Worm (Caenorhabditis elegans) whole organism, mixed stage, embryonic: ENCODE measurements around the gene arle-14.
A peak's percentile ranks its signal among the peaks of the same experiment; 100 is the strongest.

ENCODE experiments used
- M03D4.4 ChIP-seq: sonication (generic microtip); optimal IDR thresholded peaks from 2 replicates; lab custom pipeline; 2017; ENCODE audit warnings: mild to moderate bottlenecking, missing genetic modification characterization, missing compliant biosample characterization
- bed-3 ChIP-seq: fragments of 200-800 bp; sonication (Bioruptor generic); optimal IDR thresholded peaks from 3 replicates; lab custom pipeline; 2018; ENCODE audit warnings: mild to moderate bottlenecking, missing genetic modification characterization, moderate library complexity, missing compliant biosample characterization
- blmp-1 ChIP-seq: fragments of 150-350 bp; optimal IDR thresholded peaks from 2 replicates; lab custom pipeline; 2014; ENCODE audit warnings: missing biosample characterization, missing genetic modification characterization
- ceh-39 ChIP-seq: fragments of 150-350 bp; optimal IDR thresholded peaks from 2 replicates; lab custom pipeline; 2014; ENCODE audit warnings: missing biosample characterization, missing genetic modification characterization
- ceh-43 ChIP-seq: fragments of 200-800 bp; sonication (Bioruptor generic); optimal IDR thresholded peaks from 2 replicates; lab custom pipeline; 2018; ENCODE audit warnings: mild to moderate bottlenecking, missing genetic modification characterization, moderate library complexity, missing compliant biosample characterization
- ces-1 ChIP-seq: fragments of 150-350 bp; optimal IDR thresholded peaks from 2 replicates; lab custom pipeline; 2014; ENCODE audit warnings: missing biosample characterization, missing genetic modification reagents, missing genetic modification characterization
- cnd-1 ChIP-seq: fragments of 200-800 bp; sonication (Bioruptor generic); optimal IDR thresholded peaks from 2 replicates; lab custom pipeline; 2018; ENCODE audit warnings: mild to moderate bottlenecking, missing genetic modification characterization, missing compliant biosample characterization
- drap-1 ChIP-seq: fragments of 200-800 bp; sonication (Bioruptor generic); optimal IDR thresholded peaks from 3 replicates; lab custom pipeline; 2018; ENCODE audit warnings: mild to moderate bottlenecking, missing genetic modification characterization, missing compliant biosample characterization
- elt-1 ChIP-seq: sonication (generic microtip); optimal IDR thresholded peaks from 2 replicates; lab custom pipeline; 2017; ENCODE audit warnings: missing genetic modification characterization, mild to moderate bottlenecking, missing compliant biosample characterization, antibody characterized with exemption, moderate library complexity, borderline replicate concordance; ENCODE audit not compliant: insufficient read depth
- elt-3 ChIP-seq: fragments of 150-350 bp; optimal IDR thresholded peaks from 2 replicates; lab custom pipeline; 2014; ENCODE audit warnings: missing biosample characterization, missing genetic modification characterization
- flh-1 ChIP-seq: fragments of 200-800 bp; sonication (Bioruptor generic); optimal IDR thresholded peaks from 2 replicates; lab custom pipeline; 2018; ENCODE audit warnings: mild to moderate bottlenecking, missing genetic modification characterization, moderate library complexity, missing compliant biosample characterization
- ham-2 ChIP-seq: fragments of 200-800 bp; sonication (Bioruptor generic); optimal IDR thresholded peaks from 2 replicates; lab custom pipeline; 2018; ENCODE audit warnings: mild to moderate bottlenecking, missing genetic modification characterization, missing compliant biosample characterization
- hlh-1 ChIP-seq: fragments of 150-350 bp; optimal IDR thresholded peaks from 2 replicates; lab custom pipeline; 2014; ENCODE audit warnings: missing biosample characterization, missing genetic modification reagents, missing genetic modification characterization
- lin-13 ChIP-seq: fragments of 150-350 bp; optimal IDR thresholded peaks from 2 replicates; lab custom pipeline; 2014; ENCODE audit warnings: missing biosample characterization, missing genetic modification characterization
- lin-32 ChIP-seq: fragments of 200-800 bp; sonication (Bioruptor generic); optimal IDR thresholded peaks from 2 replicates; lab custom pipeline; 2018; ENCODE audit warnings: mild to moderate bottlenecking, missing genetic modification characterization, missing compliant biosample characterization
- lsy-2 ChIP-seq: fragments of 150-350 bp; optimal IDR thresholded peaks from 2 replicates; lab custom pipeline; 2014; ENCODE audit warnings: missing biosample characterization, missing genetic modification characterization
- mab-5 ChIP-seq: fragments of 150-350 bp; optimal IDR thresholded peaks from 2 replicates; lab custom pipeline; 2014; ENCODE audit warnings: missing biosample characterization, missing genetic modification characterization
- mep-1 ChIP-seq: fragments of 150-350 bp; optimal IDR thresholded peaks from 2 replicates; lab custom pipeline; 2017; ENCODE audit warnings: missing biosample characterization, missing genetic modification reagents, missing genetic modification characterization, inconsistent platforms
- mls-2 ChIP-seq: sonication (generic microtip); optimal IDR thresholded peaks from 2 replicates; lab custom pipeline; 2016; ENCODE audit warnings: mild to moderate bottlenecking, missing genetic modification characterization, moderate library complexity, missing compliant biosample characterization
- nhr-12 ChIP-seq: fragments of 150-350 bp; optimal IDR thresholded peaks from 2 replicates; lab custom pipeline; 2014; ENCODE audit warnings: missing biosample characterization, missing genetic modification characterization
- nhr-2 ChIP-seq: fragments of 150-350 bp; optimal IDR thresholded peaks from 2 replicates; lab custom pipeline; 2014; ENCODE audit warnings: missing biosample characterization, missing genetic modification characterization
- nhr-237 ChIP-seq: fragments of 150-350 bp; optimal IDR thresholded peaks from 2 replicates; lab custom pipeline; 2014; ENCODE audit warnings: missing biosample characterization, missing genetic modification characterization
- nhr-28 ChIP-seq: fragments of 150-350 bp; optimal IDR thresholded peaks from 2 replicates; lab custom pipeline; 2014; ENCODE audit warnings: missing biosample characterization, missing genetic modification characterization
- pha-4 ChIP-seq: fragments of 150-350 bp; optimal IDR thresholded peaks from 2 replicates; lab custom pipeline; 2018; ENCODE audit warnings: missing biosample characterization, missing genetic modification reagents, missing genetic modification characterization
- sem-2 ChIP-seq: fragments of 200-800 bp; sonication (Bioruptor generic); optimal IDR thresholded peaks from 2 replicates; lab custom pipeline; 2018; ENCODE audit warnings: mild to moderate bottlenecking, missing genetic modification characterization, missing compliant biosample characterization
- snpc-4 ChIP-seq: fragments of 150-350 bp; optimal IDR thresholded peaks from 2 replicates; lab custom pipeline; 2014; ENCODE audit warnings: missing biosample characterization, missing genetic modification characterization
- sptf-1 ChIP-seq: sonication (generic microtip); optimal IDR thresholded peaks from 2 replicates; lab custom pipeline; 2017; ENCODE audit warnings: mild to moderate bottlenecking, missing genetic modification characterization, moderate library complexity, missing compliant biosample characterization
- tbx-8 ChIP-seq: fragments of 200-800 bp; sonication (Bioruptor generic); optimal IDR thresholded peaks from 2 replicates; lab custom pipeline; 2018; ENCODE audit warnings: mild to moderate bottlenecking, missing genetic modification characterization, moderate library complexity, missing compliant biosample characterization
- unc-120 ChIP-seq: sonication (generic microtip); optimal IDR thresholded peaks from 2 replicates; lab custom pipeline; 2017; ENCODE audit warnings: missing genetic modification characterization, missing compliant biosample characterization; ENCODE audit not compliant: poor library complexity, severe bottlenecking
- unc-39 ChIP-seq: fragments of 150-350 bp; optimal IDR thresholded peaks from 2 replicates; lab custom pipeline; 2014; ENCODE audit warnings: missing biosample characterization, missing genetic modification characterization
- unc-62 ChIP-seq: fragments of 150-350 bp; optimal IDR thresholded peaks from 2 replicates; lab custom pipeline; 2014; ENCODE audit warnings: missing biosample characterization, missing genetic modification reagents, missing genetic modification characterization
- zip-8 ChIP-seq: fragments of 150-350 bp; optimal IDR thresholded peaks from 2 replicates; lab custom pipeline; 2014; ENCODE audit warnings: missing biosample characterization, missing genetic modification characterization
- ztf-11 ChIP-seq: fragments of 150-350 bp; optimal IDR thresholded peaks from 2 replicates; lab custom pipeline; 2014; ENCODE audit warnings: missing biosample characterization, missing genetic modification characterization

arle-14 gene

DNA sequence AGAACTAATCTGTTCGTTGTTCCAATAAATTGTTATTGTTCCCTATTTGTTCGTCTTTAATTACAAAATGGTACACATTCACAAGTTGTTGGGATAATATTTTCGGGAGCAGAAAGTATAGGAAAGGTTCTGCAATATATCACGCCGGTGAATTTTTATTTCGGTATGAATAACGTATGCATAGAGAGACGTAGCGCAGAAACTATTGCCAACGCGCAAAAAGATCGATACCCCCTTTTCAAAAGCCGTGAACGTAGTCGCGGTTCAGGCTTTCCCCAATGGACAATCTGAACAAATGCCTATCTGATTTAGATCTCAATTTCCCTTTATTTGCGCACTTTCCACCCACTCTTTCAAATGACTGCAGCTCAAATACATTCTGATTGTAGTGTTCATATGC is 12.6 kb upstream of the arle-14 start, which contains the start of gene pst-2:
Gene pst-2, plus strand, starts transcription at position 293 of the 400 bp plus-strand sequence.
- TF ChIP-seq mep-1 (tag; lab: Kevin White, UChicago) (no peak), snpc-4 (tag; lab: Kevin White, UChicago) (no peak), ces-1 (GFP tag; lab: Kevin White, UChicago) (no peak), zip-8 (no peak), ceh-43 (GFP tag; lab: Kevin White, UChicago) (no peak), mab-5 (tag; lab: Kevin White, UChicago) (no peak), elt-1 (tag; lab: Kevin White, UChicago) (no peak), unc-39 (no peak), ztf-11 (tag; lab: Kevin White, UChicago) (no peak), ceh-39 (tag; lab: Kevin White, UChicago) (no peak), nhr-12 (tag; lab: Kevin White, UChicago) (no peak), nhr-2 (tag; lab: Kevin White, UChicago) (no peak), pha-4 (tag; lab: Kevin White, UChicago) (no peak), hlh-1 (tag; lab: Kevin White, UChicago) (no peak), nhr-28 (tag; lab: Kevin White, UChicago) (no peak), elt-3 (tag; lab: Kevin White, UChicago) (no peak)

DNA sequence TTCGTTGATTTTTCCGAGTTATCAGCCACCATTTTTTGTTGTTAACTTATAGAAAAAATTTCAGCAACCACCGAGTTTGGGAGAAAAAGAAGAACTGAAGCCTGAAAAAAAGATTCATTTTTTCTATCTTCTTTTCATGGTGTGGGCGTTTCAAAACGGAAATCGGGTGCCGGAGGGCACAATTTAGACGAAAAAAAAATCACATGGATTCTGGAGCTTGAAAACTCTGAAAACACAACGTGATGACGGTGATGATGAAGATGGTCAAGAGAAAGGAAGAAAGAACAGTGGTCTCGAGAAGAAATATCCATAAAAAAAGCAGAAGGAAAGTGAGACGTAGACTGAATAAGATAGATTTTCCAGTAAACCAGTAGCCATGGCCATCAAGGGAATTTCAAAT is 8.7 kb upstream of the arle-14 start, which contains the start of gene rcan-1:
Gene rcan-1, minus strand, starts transcription at position 101 of the 400 bp plus-strand sequence.
- no peak for TF ChIP-seq mls-2
- TF ChIP-seq snpc-4 (tag; lab: Kevin White, UChicago) = no peak
- no peak for TF ChIP-seq unc-120 (tag; lab: Kevin White, UChicago)
- TF ChIP-seq nhr-2 (tag; lab: Kevin White, UChicago) = no peak
- no peak for TF ChIP-seq ceh-43 (GFP tag; lab: Kevin White, UChicago)
- TF ChIP-seq elt-1 (tag; lab: Kevin White, UChicago) = no peak
- TF ChIP-seq lin-13 (tag; lab: Kevin White, UChicago) = no peak
- TF ChIP-seq nhr-237 (tag; lab: Kevin White, UChicago) = no peak
- TF ChIP-seq sem-2 (GFP tag; lab: Kevin White, UChicago) = no peak
- no peak for TF ChIP-seq ces-1 (GFP tag; lab: Kevin White, UChicago)
- no peak for TF ChIP-seq mep-1 (tag; lab: Kevin White, UChicago)
- no peak for TF ChIP-seq ham-2
- no peak for TF ChIP-seq flh-1 (GFP tag; lab: Kevin White, UChicago)
- no peak for TF ChIP-seq hlh-1 (tag; lab: Kevin White, UChicago)
- TF ChIP-seq tbx-8 (GFP tag; lab: Kevin White, UChicago) = no peak
- TF ChIP-seq sptf-1 (tag; lab: Kevin White, UChicago) = no peak
- TF ChIP-seq ceh-39 (tag; lab: Kevin White, UChicago) = no peak
- TF ChIP-seq blmp-1 (tag; lab: Kevin White, UChicago) = no peak

DNA sequence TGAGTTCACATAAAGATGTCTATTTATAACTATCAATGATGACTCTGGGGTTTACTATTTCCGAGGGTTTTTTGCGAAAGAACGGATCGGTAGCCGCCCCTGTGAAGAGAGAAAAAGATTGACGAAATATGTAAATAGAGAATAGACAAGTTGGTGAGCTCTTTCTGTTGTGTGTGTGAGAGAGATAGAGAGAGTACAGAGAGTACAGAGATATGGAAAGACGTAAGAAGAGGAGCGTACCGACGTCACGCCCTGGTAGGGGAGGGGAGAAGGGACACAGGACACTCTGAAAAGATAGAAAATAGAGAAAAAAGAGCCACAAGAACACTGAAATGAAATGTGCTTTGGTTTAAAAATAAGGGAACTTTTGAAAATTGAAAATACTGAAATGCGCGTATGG is 4.5 kb upstream of the arle-14 start:
- TF ChIP-seq cnd-1 (tag; lab: Kevin White, UChicago) = no peak
- no peak for TF ChIP-seq bed-3 (GFP tag; lab: Kevin White, UChicago)
- TF ChIP-seq flh-1 (GFP tag; lab: Kevin White, UChicago) = no peak
- TF ChIP-seq nhr-2 (tag; lab: Kevin White, UChicago) = no peak
- TF ChIP-seq lin-32 = no peak
- TF ChIP-seq ces-1 (GFP tag; lab: Kevin White, UChicago) = peak; percentile 27
- no peak for TF ChIP-seq blmp-1 (tag; lab: Kevin White, UChicago)
- TF ChIP-seq pha-4 (tag; lab: Kevin White, UChicago) = peak; percentile 75
- TF ChIP-seq mep-1 (tag; lab: Kevin White, UChicago) = no peak
- no peak for TF ChIP-seq mab-5 (tag; lab: Kevin White, UChicago)
- no peak for TF ChIP-seq ceh-43 (GFP tag; lab: Kevin White, UChicago)
- TF ChIP-seq unc-39 = no peak
- TF ChIP-seq unc-62 (GFP tag; lab: Kevin White, UChicago) = no peak
- TF ChIP-seq drap-1 (GFP tag; lab: Kevin White, UChicago) = no peak
- TF ChIP-seq lsy-2 = peak; percentile 33
- TF ChIP-seq ham-2 = no peak
- no peak for TF ChIP-seq elt-3 (tag; lab: Kevin White, UChicago)
- no peak for TF ChIP-seq M03D4.4 (tag; lab: Kevin White, UChicago)

DNA sequence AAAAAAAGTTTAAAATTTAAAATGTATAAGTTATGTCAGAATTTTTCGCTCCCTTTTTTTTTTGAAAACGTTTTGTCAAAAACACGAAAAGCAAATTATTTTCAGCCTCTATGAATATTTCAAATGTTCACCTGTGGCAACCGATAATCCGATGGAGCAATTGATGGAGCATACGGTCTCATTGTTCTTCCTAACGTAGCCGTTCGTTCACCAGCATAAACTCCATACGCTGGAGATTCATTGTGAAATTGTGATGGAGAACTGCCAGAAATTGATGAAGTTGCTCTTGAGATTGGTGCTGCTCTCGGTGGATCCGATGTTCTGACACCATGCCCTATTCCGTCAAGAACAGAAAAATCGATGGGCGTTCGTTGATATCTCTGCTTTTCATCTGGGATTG is 880 bp upstream of the arle-14 start:
- TF ChIP-seq zip-8 (no peak), mab-5 (tag; lab: Kevin White, UChicago) (no peak), unc-62 (GFP tag; lab: Kevin White, UChicago) (no peak), elt-3 (tag; lab: Kevin White, UChicago) (no peak), unc-39 (no peak), elt-1 (tag; lab: Kevin White, UChicago) (no peak), unc-120 (tag; lab: Kevin White, UChicago) (no peak), nhr-2 (tag; lab: Kevin White, UChicago) (no peak), bed-3 (GFP tag; lab: Kevin White, UChicago) (no peak), sem-2 (GFP tag; lab: Kevin White, UChicago) (no peak), ceh-43 (GFP tag; lab: Kevin White, UChicago) (no peak), ceh-39 (tag; lab: Kevin White, UChicago) (no peak), sptf-1 (tag; lab: Kevin White, UChicago) (no peak), snpc-4 (tag; lab: Kevin White, UChicago) (no peak)
